Worm (Caenorhabditis elegans): Measurements from ENCODE around the gene nhr-130.

DNA sequence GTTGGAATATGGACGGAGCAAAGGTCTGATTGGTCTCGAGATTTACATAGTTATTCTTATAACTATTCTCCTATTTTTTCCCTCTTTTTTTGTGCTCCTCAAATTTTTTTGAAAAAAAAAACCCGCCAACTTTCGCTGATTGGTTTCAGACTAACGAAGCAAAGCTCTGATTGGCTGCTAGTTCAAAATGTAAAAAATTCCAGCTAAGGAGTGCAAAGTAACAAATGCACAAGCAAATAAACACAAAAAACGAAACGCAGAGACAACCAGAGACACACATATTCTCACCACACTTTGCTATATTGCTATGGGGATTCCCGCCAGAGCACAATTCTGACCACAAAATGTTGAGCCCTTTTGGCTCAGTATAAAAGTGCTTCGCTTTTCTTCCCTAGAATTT lies 14.3 kb upstream of the nhr-130 start, which contains the start of gene T01G6.1:
- no peak for TF ChIP-seq dao-5 (tag; optimal IDR thresholded peaks at IDR 0.05)
- TF ChIP-seq him-1 (tag; optimal IDR thresholded peaks at IDR 0.05): no peak
- no peak for TF ChIP-seq W03F9.2 (tag; optimal IDR thresholded peaks at IDR 0.05)

Data from whole organism, L4/young adult.